Fruit fly (Drosophila melanogaster): ENCODE results near the gene Past1.

dm6 chr3R:12688672-12689417 lies 8.3 kb upstream of the Past1 start, which contains the start of gene kar:
- TF ChIP-seq foxo (GFP tag; optimal IDR thresholded peaks at IDR 0.05) (no peak), h (GFP tag; optimal IDR thresholded peaks at IDR 0.05) (no peak), Hr83 (GFP tag; optimal IDR thresholded peaks at IDR 0.05; ENCODE audit: poor library complexity, severe bottlenecking) (no peak), Myc (optimal IDR thresholded peaks at IDR 0.05) (no peak), psq (GFP tag; optimal IDR thresholded peaks at IDR 0.05) (no peak), dmrt93B (GFP tag; optimal IDR thresholded peaks at IDR 0.05) (no peak), jim (GFP tag; optimal IDR thresholded peaks at IDR 0.05) (no peak), Vsx2 (GFP tag; optimal IDR thresholded peaks at IDR 0.05; ENCODE audit: partially characterized antibody) (no peak), brk (GFP tag; optimal IDR thresholded peaks at IDR 0.05) (no peak), ey (GFP tag; optimal IDR thresholded peaks at IDR 0.05) (no peak), dsf (GFP tag; optimal IDR thresholded peaks at IDR 0.05; ENCODE audit: borderline replicate concordance) (no peak)
